Fruit fly (Drosophila melanogaster): ENCODE data around the gene CG43082.

The CG43082 gene

dm6 chr3L:15619626-15620247, 41.9 kb upstream of the CG43082 start, which contains the start of gene Phs (continued):
- TF ChIP-seq CG11247 (GFP tag; IDR thresholded peaks at IDR 0.05) = peak; percentile 91
- peak; percentile 65 for TF ChIP-seq tgo (GFP tag; IDR thresholded peaks at IDR 0.05)
- peak; percentile 88 for TF ChIP-seq NfI (GFP tag; optimal IDR thresholded peaks at IDR 0.05)
- TF ChIP-seq lola (GFP tag; optimal IDR thresholded peaks at IDR 0.05) = peak in 1 of 3 experiments; percentile 30
- peak; percentile 56 for TF ChIP-seq CG18011 (GFP tag; optimal IDR thresholded peaks at IDR 0.05)
- TF ChIP-seq CG11093 (GFP tag; IDR thresholded peaks at IDR 0.05) = no peak
- peak; percentile 56 for TF ChIP-seq CG3281 (GFP tag; optimal IDR thresholded peaks at IDR 0.05)
- peak; percentile 78 for TF ChIP-seq seq (GFP tag; IDR thresholded peaks at IDR 0.05)
- peak; percentile 36 for TF ChIP-seq zf30C (GFP tag; optimal IDR thresholded peaks at IDR 0.05)
- TF ChIP-seq CG9876 (GFP tag; optimal IDR thresholded peaks at IDR 0.05) = peak; percentile 83
- peak; percentile 45 for TF ChIP-seq CG6765 (GFP tag; optimal IDR thresholded peaks at IDR 0.05)
- TF ChIP-seq az2 (GFP tag; optimal IDR thresholded peaks at IDR 0.05) = peak; percentile 69
- TF ChIP-seq h (optimal IDR thresholded peaks at IDR 0.05) = no peak
- peak; percentile 90 for TF ChIP-seq lab (GFP tag; optimal IDR thresholded peaks at IDR 0.05)
- peak; percentile 48 for TF ChIP-seq Scr (GFP tag; IDR thresholded peaks at IDR 0.05; ENCODE audit: partially characterized antibody)
- peak; percentile 66 for TF ChIP-seq trem (tag; optimal IDR thresholded peaks at IDR 0.05)
- no peak for TF ChIP-seq Spps (tag; optimal IDR thresholded peaks at IDR 0.05)
- TF ChIP-seq gsb-n (tag; optimal IDR thresholded peaks at IDR 0.05) = peak; percentile 96
- peak; percentile 52 for TF ChIP-seq trh (GFP tag; optimal IDR thresholded peaks at IDR 0.05)
- TF ChIP-seq hkb (optimal IDR thresholded peaks at IDR 0.05) = no peak
- peak; percentile 54 for TF ChIP-seq hkb (GFP tag; IDR thresholded peaks at IDR 0.05)
- TF ChIP-seq CG3407 (GFP tag; optimal IDR thresholded peaks at IDR 0.05) = peak; percentile 60
- TF ChIP-seq CG12942 (GFP tag; optimal IDR thresholded peaks at IDR 0.05) = peak; percentile 86
- TF ChIP-seq pum (GFP tag; optimal IDR thresholded peaks at IDR 0.05) = peak; percentile 89
- peak; percentile 64; the same call in 1 of the 2 replicates for TF ChIP-seq CG32772 (GFP tag; IDR thresholded peaks at IDR 0.05)
- TF ChIP-seq Mad (GFP tag; optimal IDR thresholded peaks at IDR 0.05) = peak; percentile 77
- peak; percentile 90 for TF ChIP-seq CG8944 (GFP tag; optimal IDR thresholded peaks at IDR 0.05)
- no peak for TF ChIP-seq CG6654 (GFP tag; optimal IDR thresholded peaks at IDR 0.05)
- TF ChIP-seq Aef1 (GFP tag; IDR thresholded peaks at IDR 0.05) = peak; percentile 55
- peak; percentile 64 for TF ChIP-seq Lhr (GFP tag; optimal IDR thresholded peaks at IDR 0.05)
- TF ChIP-seq da (GFP tag; optimal IDR thresholded peaks at IDR 0.05) = peak; percentile 66
- no peak for TF ChIP-seq Tbp (GFP tag; optimal IDR thresholded peaks at IDR 0.05)
- no peak for TF ChIP-seq CG31224 (GFP tag; IDR thresholded peaks at IDR 0.05)
- TF ChIP-seq CG17385 (GFP tag; optimal IDR thresholded peaks at IDR 0.05) = peak; percentile 55
- peak; percentile 80 for TF ChIP-seq Gug (GFP tag; IDR thresholded peaks at IDR 0.05)
- peak; percentile 48; the same call in 1 of the 2 replicates for TF ChIP-seq stc (GFP tag; IDR thresholded peaks at IDR 0.05)
- peak; percentile 76 for TF ChIP-seq wdn (GFP tag; IDR thresholded peaks at IDR 0.05)
- peak; percentile 69 for TF ChIP-seq CG10543 (GFP tag; optimal IDR thresholded peaks at IDR 0.05)
- peak; percentile 73 for TF ChIP-seq Atf-2 (GFP tag; optimal IDR thresholded peaks at IDR 0.05)
- peak; percentile 95 for TF ChIP-seq HmgD (GFP tag; optimal IDR thresholded peaks at IDR 0.05)
- TF ChIP-seq CG4282 (GFP tag; optimal IDR thresholded peaks at IDR 0.05) = peak; percentile 86
- peak; percentile 79; the same call in 1 of the 2 replicates for TF ChIP-seq MBD-R2 (GFP tag; IDR thresholded peaks at IDR 0.05)
- TF ChIP-seq GATAe (GFP tag; conservative IDR thresholded peaks at IDR 0.05) = no peak
- TF ChIP-seq Fer2 (tag; optimal IDR thresholded peaks at IDR 0.05) = peak; percentile 42
- TF ChIP-seq schlank (tag; optimal IDR thresholded peaks at IDR 0.05) = peak; percentile 64
- peak; percentile 93 for TF ChIP-seq CG7786 (GFP tag; optimal IDR thresholded peaks at IDR 0.05)
- peak; percentile 28 for TF ChIP-seq D (optimal IDR thresholded peaks at IDR 0.05)
- peak; percentile 67 for TF ChIP-seq D (GFP tag; optimal IDR thresholded peaks at IDR 0.05)
- TF ChIP-seq CG12071 (GFP tag; optimal IDR thresholded peaks at IDR 0.05) = peak; percentile 74
- TF ChIP-seq CG13424 (tag; optimal IDR thresholded peaks at IDR 0.05) = peak; percentile 24
- TF ChIP-seq lmd (GFP tag; IDR thresholded peaks at IDR 0.05) = peak; percentile 66
